Worm (Caenorhabditis elegans) whole organism, mixed stage, embryonic: Measurements from ENCODE around the gene rocf-1.

Experiments
- M03D4.4 ChIP-seq: sonication (generic microtip); optimal IDR thresholded peaks from 2 replicates; lab custom pipeline; 2017; ENCODE audit warnings: mild to moderate bottlenecking, missing genetic modification characterization, missing compliant biosample characterization
- bed-3 ChIP-seq: fragments of 200-800 bp; sonication (Bioruptor generic); optimal IDR thresholded peaks from 3 replicates; lab custom pipeline; 2018; ENCODE audit warnings: mild to moderate bottlenecking, missing genetic modification characterization, moderate library complexity, missing compliant biosample characterization
- blmp-1 ChIP-seq: fragments of 150-350 bp; optimal IDR thresholded peaks from 2 replicates; lab custom pipeline; 2014; ENCODE audit warnings: missing biosample characterization, missing genetic modification characterization
- ceh-39 ChIP-seq: fragments of 150-350 bp; optimal IDR thresholded peaks from 2 replicates; lab custom pipeline; 2014; ENCODE audit warnings: missing biosample characterization, missing genetic modification characterization
- ceh-43 ChIP-seq: fragments of 200-800 bp; sonication (Bioruptor generic); optimal IDR thresholded peaks from 2 replicates; lab custom pipeline; 2018; ENCODE audit warnings: mild to moderate bottlenecking, missing genetic modification characterization, moderate library complexity, missing compliant biosample characterization
- ceh-83 ChIP-seq: fragments of 200-800 bp; sonication (Bioruptor generic); optimal IDR thresholded peaks from 2 replicates; lab custom pipeline; 2018; ENCODE audit warnings: mild to moderate bottlenecking, missing genetic modification characterization, missing compliant biosample characterization
- cnd-1 ChIP-seq: fragments of 200-800 bp; sonication (Bioruptor generic); optimal IDR thresholded peaks from 2 replicates; lab custom pipeline; 2018; ENCODE audit warnings: mild to moderate bottlenecking, missing genetic modification characterization, missing compliant biosample characterization
- drap-1 ChIP-seq: fragments of 200-800 bp; sonication (Bioruptor generic); optimal IDR thresholded peaks from 3 replicates; lab custom pipeline; 2018; ENCODE audit warnings: mild to moderate bottlenecking, missing genetic modification characterization, missing compliant biosample characterization
- elt-1 ChIP-seq: sonication (generic microtip); optimal IDR thresholded peaks from 2 replicates; lab custom pipeline; 2017; ENCODE audit warnings: missing genetic modification characterization, mild to moderate bottlenecking, missing compliant biosample characterization, antibody characterized with exemption, moderate library complexity, borderline replicate concordance; ENCODE audit not compliant: insufficient read depth
- elt-3 ChIP-seq: fragments of 150-350 bp; optimal IDR thresholded peaks from 2 replicates; lab custom pipeline; 2014; ENCODE audit warnings: missing biosample characterization, missing genetic modification characterization
- flh-1 ChIP-seq: fragments of 200-800 bp; sonication (Bioruptor generic); optimal IDR thresholded peaks from 2 replicates; lab custom pipeline; 2018; ENCODE audit warnings: mild to moderate bottlenecking, missing genetic modification characterization, moderate library complexity, missing compliant biosample characterization
- ham-2 ChIP-seq: fragments of 200-800 bp; sonication (Bioruptor generic); optimal IDR thresholded peaks from 2 replicates; lab custom pipeline; 2018; ENCODE audit warnings: mild to moderate bottlenecking, missing genetic modification characterization, missing compliant biosample characterization
- hlh-1 ChIP-seq: fragments of 150-350 bp; optimal IDR thresholded peaks from 2 replicates; lab custom pipeline; 2014; ENCODE audit warnings: missing biosample characterization, missing genetic modification reagents, missing genetic modification characterization
- lin-13 ChIP-seq: fragments of 150-350 bp; optimal IDR thresholded peaks from 2 replicates; lab custom pipeline; 2014; ENCODE audit warnings: missing biosample characterization, missing genetic modification characterization
- lin-32 ChIP-seq: fragments of 200-800 bp; sonication (Bioruptor generic); optimal IDR thresholded peaks from 2 replicates; lab custom pipeline; 2018; ENCODE audit warnings: mild to moderate bottlenecking, missing genetic modification characterization, missing compliant biosample characterization
- mab-5 ChIP-seq: fragments of 150-350 bp; optimal IDR thresholded peaks from 2 replicates; lab custom pipeline; 2014; ENCODE audit warnings: missing biosample characterization, missing genetic modification characterization
- mep-1 ChIP-seq: fragments of 150-350 bp; optimal IDR thresholded peaks from 2 replicates; lab custom pipeline; 2017; ENCODE audit warnings: missing biosample characterization, missing genetic modification reagents, missing genetic modification characterization, inconsistent platforms
- mls-2 ChIP-seq: sonication (generic microtip); optimal IDR thresholded peaks from 2 replicates; lab custom pipeline; 2016; ENCODE audit warnings: mild to moderate bottlenecking, missing genetic modification characterization, moderate library complexity, missing compliant biosample characterization
- nhr-237 ChIP-seq: fragments of 150-350 bp; optimal IDR thresholded peaks from 2 replicates; lab custom pipeline; 2014; ENCODE audit warnings: missing biosample characterization, missing genetic modification characterization
- nhr-28 ChIP-seq: fragments of 150-350 bp; optimal IDR thresholded peaks from 2 replicates; lab custom pipeline; 2014; ENCODE audit warnings: missing biosample characterization, missing genetic modification characterization
- nhr-76 ChIP-seq: sonication (generic microtip); optimal IDR thresholded peaks from 2 replicates; lab custom pipeline; 2017; ENCODE audit warnings: missing biosample characterization, missing genetic modification characterization
- pha-4 ChIP-seq: fragments of 150-350 bp; optimal IDR thresholded peaks from 2 replicates; lab custom pipeline; 2018; ENCODE audit warnings: missing biosample characterization, missing genetic modification reagents, missing genetic modification characterization
- sem-2 ChIP-seq: fragments of 200-800 bp; sonication (Bioruptor generic); optimal IDR thresholded peaks from 2 replicates; lab custom pipeline; 2018; ENCODE audit warnings: mild to moderate bottlenecking, missing genetic modification characterization, missing compliant biosample characterization
- snpc-4 ChIP-seq: fragments of 150-350 bp; optimal IDR thresholded peaks from 2 replicates; lab custom pipeline; 2014; ENCODE audit warnings: missing biosample characterization, missing genetic modification characterization
- sptf-1 ChIP-seq: sonication (generic microtip); optimal IDR thresholded peaks from 2 replicates; lab custom pipeline; 2017; ENCODE audit warnings: mild to moderate bottlenecking, missing genetic modification characterization, moderate library complexity, missing compliant biosample characterization
- tbx-8 ChIP-seq: fragments of 200-800 bp; sonication (Bioruptor generic); optimal IDR thresholded peaks from 2 replicates; lab custom pipeline; 2018; ENCODE audit warnings: mild to moderate bottlenecking, missing genetic modification characterization, moderate library complexity, missing compliant biosample characterization
- unc-120 ChIP-seq: sonication (generic microtip); optimal IDR thresholded peaks from 2 replicates; lab custom pipeline; 2017; ENCODE audit warnings: missing genetic modification characterization, missing compliant biosample characterization; ENCODE audit not compliant: poor library complexity, severe bottlenecking
- unc-39 ChIP-seq: fragments of 150-350 bp; optimal IDR thresholded peaks from 2 replicates; lab custom pipeline; 2014; ENCODE audit warnings: missing biosample characterization, missing genetic modification characterization
- unc-62 ChIP-seq: fragments of 150-350 bp; optimal IDR thresholded peaks from 2 replicates; lab custom pipeline; 2014; ENCODE audit warnings: missing biosample characterization, missing genetic modification reagents, missing genetic modification characterization
- zip-8 ChIP-seq: fragments of 150-350 bp; optimal IDR thresholded peaks from 2 replicates; lab custom pipeline; 2014; ENCODE audit warnings: missing biosample characterization, missing genetic modification characterization
- ztf-11 ChIP-seq: fragments of 150-350 bp; optimal IDR thresholded peaks from 2 replicates; lab custom pipeline; 2014; ENCODE audit warnings: missing biosample characterization, missing genetic modification characterization

rocf-1 gene

ce11 chrV:15498434-15498833 is 34.1 kb upstream of the rocf-1 start, which contains the start of gene C06B8.7:
C06B8.7 (plus strand) TSS chrV:15498734.
- TF ChIP-seq cnd-1 (no peak), drap-1 (GFP tag; lab: Kevin White, UChicago) (no peak), nhr-237 (tag; lab: Kevin White, UChicago) (no peak), flh-1 (no peak), snpc-4 (tag; lab: Kevin White, UChicago) (no peak), unc-62 (GFP tag; lab: Kevin White, UChicago) (no peak), ceh-39 (tag; lab: Kevin White, UChicago) (no peak), M03D4.4 (no peak), elt-3 (tag; lab: Kevin White, UChicago) (no peak), nhr-76 (tag; lab: Kevin White, UChicago) (no peak), elt-1 (tag; lab: Kevin White, UChicago) (no peak), lin-32 (GFP tag; lab: Kevin White, UChicago) (no peak), nhr-28 (tag; lab: Kevin White, UChicago) (no peak), zip-8 (tag; lab: Kevin White, UChicago) (no peak)

DNA sequence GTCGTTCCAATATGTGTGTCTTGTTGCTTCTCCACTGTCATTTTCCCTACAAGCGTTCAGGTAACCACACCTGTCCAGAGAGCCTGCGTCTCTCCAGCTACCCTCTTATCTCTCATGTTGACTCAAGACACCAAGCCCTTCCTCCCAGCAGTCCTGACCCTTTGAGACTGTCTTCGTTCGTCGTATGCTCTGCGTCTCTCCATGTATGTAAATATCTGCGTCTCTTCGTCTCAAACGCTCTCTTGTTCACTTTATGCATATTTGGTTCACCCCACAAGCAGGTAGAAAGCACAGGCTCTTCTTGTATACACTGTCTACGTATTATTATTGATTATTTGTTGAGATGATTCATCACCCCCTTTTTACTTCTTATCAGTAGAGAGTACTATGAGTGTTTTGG is 33.4 kb upstream of the rocf-1 start:
- TF ChIP-seq lin-13 (peak; percentile 4), cnd-1 (peak; percentile 17), nhr-76 (tag; lab: Kevin White, UChicago) (no peak), flh-1 (no peak), ham-2 (GFP tag; lab: Kevin White, UChicago) (peak; percentile 66), pha-4 (tag; lab: Kevin White, UChicago) (peak; percentile 100), unc-120 (tag; lab: Kevin White, UChicago) (no peak)

- no peak for TF ChIP-seq zip-8 (tag; lab: Kevin White, UChicago)
- TF ChIP-seq mls-2 (tag; lab: Kevin White, UChicago): no peak
- no peak for TF ChIP-seq blmp-1 (tag; lab: Kevin White, UChicago)
- TF ChIP-seq ceh-83 (GFP tag; lab: Kevin White, UChicago): no peak
- TF ChIP-seq ztf-11 (tag; lab: Kevin White, UChicago): no peak
- no peak for TF ChIP-seq unc-120 (tag; lab: Kevin White, UChicago)
- TF ChIP-seq nhr-237 (tag; lab: Kevin White, UChicago): no peak
- no peak for TF ChIP-seq bed-3 (GFP tag; lab: Kevin White, UChicago)
- no peak for TF ChIP-seq pha-4 (tag; lab: Kevin White, UChicago)
- no peak for TF ChIP-seq ham-2 (GFP tag; lab: Kevin White, UChicago)
- TF ChIP-seq hlh-1 (tag; lab: Kevin White, UChicago): no peak
- TF ChIP-seq flh-1: no peak
- no peak for TF ChIP-seq nhr-76 (tag; lab: Kevin White, UChicago)
- no peak for TF ChIP-seq ceh-39 (tag; lab: Kevin White, UChicago)
- no peak for TF ChIP-seq elt-1 (tag; lab: Kevin White, UChicago)
- no peak for TF ChIP-seq sptf-1 (tag; lab: Kevin White, UChicago)
- no peak for TF ChIP-seq tbx-8 (GFP tag; lab: Kevin White, UChicago)
- TF ChIP-seq sem-2 (GFP tag; lab: Kevin White, UChicago): no peak
- TF ChIP-seq mab-5: no peak
These were observed 30.9 kb upstream of the rocf-1 start, which contains the start of gene srh-219 for ce11 chrV:15495169-15495568. srh-219 (plus strand) TSS chrV:15495469.

- no peak for TF ChIP-seq unc-39
- TF ChIP-seq sem-2 (GFP tag; lab: Kevin White, UChicago): no peak
- TF ChIP-seq mab-5: no peak
- no peak for TF ChIP-seq ztf-11 (tag; lab: Kevin White, UChicago)
These were observed 29.4 kb upstream of the rocf-1 start, which contains the start of gene srh-218 for ce11 chrV:15493680-15494079. srh-218 (plus strand) TSS chrV:15493980.

DNA sequence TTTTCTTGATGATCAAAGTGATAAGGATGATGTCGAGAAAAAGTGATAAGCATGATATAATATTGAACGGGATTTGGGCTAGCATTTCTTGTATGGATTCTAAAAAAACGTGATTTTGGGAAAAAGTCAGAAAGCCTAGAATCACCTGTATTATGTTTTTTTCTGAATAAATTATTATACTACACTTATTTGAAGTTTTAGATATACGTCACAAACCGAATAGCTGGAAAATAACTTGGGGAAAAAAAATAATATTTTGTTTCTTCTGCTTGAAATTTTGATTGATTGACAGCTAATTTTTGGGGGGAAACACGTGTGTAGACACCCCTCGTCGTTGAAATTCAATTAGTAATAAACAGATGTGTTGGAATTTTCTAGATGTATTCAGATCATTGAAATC is 28.2 kb upstream of the rocf-1 start, which contains the start of gene str-264:
Gene str-264 (minus strand): TSS at position 101 of the 400 bp plus-strand sequence.
- TF ChIP-seq nhr-28 (tag; lab: Kevin White, UChicago) (no peak), hlh-1 (tag; lab: Kevin White, UChicago) (no peak)

ce11 chrV:15487764-15488163 is 23.5 kb upstream of the rocf-1 start, which contains the start of gene srw-21:
srw-21 (plus strand) TSS chrV:15488064.
- TF ChIP-seq ceh-83 (GFP tag; lab: Kevin White, UChicago): no peak
- no peak for TF ChIP-seq nhr-28 (tag; lab: Kevin White, UChicago)
- TF ChIP-seq nhr-237 (tag; lab: Kevin White, UChicago): no peak
- TF ChIP-seq pha-4 (tag; lab: Kevin White, UChicago): no peak
- no peak for TF ChIP-seq mep-1 (tag; lab: Kevin White, UChicago)
- TF ChIP-seq bed-3 (GFP tag; lab: Kevin White, UChicago): no peak
- no peak for TF ChIP-seq mab-5
- no peak for TF ChIP-seq zip-8 (tag; lab: Kevin White, UChicago)
- no peak for TF ChIP-seq ham-2 (GFP tag; lab: Kevin White, UChicago)
- no peak for TF ChIP-seq drap-1 (GFP tag; lab: Kevin White, UChicago)
- TF ChIP-seq unc-120 (tag; lab: Kevin White, UChicago): no peak
- TF ChIP-seq mls-2 (tag; lab: Kevin White, UChicago): no peak
- TF ChIP-seq lin-32 (GFP tag; lab: Kevin White, UChicago): no peak
- TF ChIP-seq unc-39: no peak
- no peak for TF ChIP-seq unc-62 (GFP tag; lab: Kevin White, UChicago)
- no peak for TF ChIP-seq ceh-43 (GFP tag; lab: Kevin White, UChicago)
